Worm (Caenorhabditis elegans) whole organism, L2 larva: ENCODE measurements around the gene H01M10.2.

Experiments
- C34F6.9 ChIP-seq: fragments of 150-350 bp; optimal IDR thresholded peaks from 2 replicates; lab custom pipeline; 2014; ENCODE audit warnings: missing biosample characterization, missing genetic modification characterization
- F13H6.1 ChIP-seq: sonication (generic microtip); optimal IDR thresholded peaks from 2 replicates; lab custom pipeline; 2016; ENCODE audit warnings: missing genetic modification characterization, missing compliant biosample characterization
- R02D3.7 ChIP-seq: fragments of 150-350 bp; optimal IDR thresholded peaks from 2 replicates; lab custom pipeline; 2014; ENCODE audit warnings: missing biosample characterization, missing genetic modification characterization
- ZK546.5 ChIP-seq: sonication (generic microtip); optimal IDR thresholded peaks from 2 replicates; lab custom pipeline; 2017; ENCODE audit warnings: missing biosample characterization, missing genetic modification characterization
- aly-2 ChIP-seq: fragments of 150-350 bp; optimal IDR thresholded peaks from 2 replicates; lab custom pipeline; 2014; ENCODE audit warnings: missing biosample characterization, missing genetic modification characterization
- ama-1 ChIP-seq: fragments of 150-350 bp; optimal IDR thresholded peaks from 2 replicates; lab custom pipeline; 2018; ENCODE audit warnings: inconsistent platforms
- blmp-1 ChIP-seq: sonication (generic microtip); optimal IDR thresholded peaks from 2 replicates; lab custom pipeline; 2017; ENCODE audit warnings: missing genetic modification characterization, mild to moderate bottlenecking, missing compliant biosample characterization, antibody characterized with exemption, moderate library complexity; ENCODE audit not compliant: insufficient read depth
- ceh-82 ChIP-seq: fragments of 150-350 bp; optimal IDR thresholded peaks from 2 replicates; lab custom pipeline; 2014; ENCODE audit warnings: missing biosample characterization, missing genetic modification characterization
- crh-2 ChIP-seq: sonication (generic microtip); optimal IDR thresholded peaks from 2 replicates; lab custom pipeline; 2017; ENCODE audit warnings: missing biosample characterization, missing genetic modification characterization
- dmd-4 ChIP-seq: sonication (generic microtip); optimal IDR thresholded peaks from 2 replicates; lab custom pipeline; 2017; ENCODE audit warnings: missing biosample characterization, missing genetic modification characterization
- egl-27 ChIP-seq: sonication (generic microtip); optimal IDR thresholded peaks from 3 replicates; lab custom pipeline; 2017; ENCODE audit warnings: missing biosample characterization, missing genetic modification reagents, missing genetic modification characterization
- elt-1 ChIP-seq: fragments of 150-350 bp; optimal IDR thresholded peaks from 2 replicates; lab custom pipeline; 2014; ENCODE audit warnings: missing biosample characterization, missing genetic modification characterization
- fos-1 ChIP-seq: fragments of 150-350 bp; optimal IDR thresholded peaks from 2 replicates; lab custom pipeline; 2014; ENCODE audit warnings: missing biosample characterization, missing genetic modification characterization
- gmeb-1 ChIP-seq: fragments of 150-350 bp; optimal IDR thresholded peaks from 2 replicates; lab custom pipeline; 2014; ENCODE audit warnings: missing biosample characterization, missing genetic modification characterization
- lin-11 ChIP-seq: fragments of 150-350 bp; sonication (generic microtip); optimal IDR thresholded peaks from 2 replicates; lab custom pipeline; 2014; ENCODE audit warnings: missing biosample characterization, missing genetic modification characterization, inconsistent platforms, mixed read lengths
- lin-13 ChIP-seq: fragments of 150-350 bp; optimal IDR thresholded peaks from 2 replicates; lab custom pipeline; 2014; ENCODE audit warnings: missing biosample characterization, missing genetic modification reagents, missing genetic modification characterization
- lsy-2 ChIP-seq, 2 experiments: fragments of 150-350 bp in 1 of 2; sonication (generic microtip) in 1 of 2; optimal IDR thresholded peaks; 2 replicates each; lab custom pipeline; 2014 to 2017; ENCODE audit warnings: missing biosample characterization in 2 of 2, missing genetic modification characterization in 2 of 2
- mab-5 ChIP-seq: fragments of 150-350 bp; optimal IDR thresholded peaks from 2 replicates; lab custom pipeline; 2014; ENCODE audit warnings: missing biosample characterization, missing genetic modification characterization
- mbf-1 ChIP-seq: sonication (generic microtip); optimal IDR thresholded peaks from 2 replicates; lab custom pipeline; 2017; ENCODE audit warnings: missing biosample characterization, missing genetic modification characterization
- mdl-1 ChIP-seq, 2 experiments: fragments of 150-350 bp in 1 of 2; sonication (generic microtip) in 1 of 2; optimal IDR thresholded peaks; 2 replicates each; lab custom pipeline; 2017; ENCODE audit warnings: missing biosample characterization in 2 of 2, missing genetic modification characterization in 2 of 2
- nhr-10 ChIP-seq: sonication (generic microtip); optimal IDR thresholded peaks from 2 replicates; lab custom pipeline; 2017; ENCODE audit warnings: missing biosample characterization, missing genetic modification characterization
- nhr-12 ChIP-seq: fragments of 150-350 bp; optimal IDR thresholded peaks from 2 replicates; lab custom pipeline; 2014; ENCODE audit warnings: missing biosample characterization, missing genetic modification characterization
- nhr-129 ChIP-seq: fragments of 150-350 bp; optimal IDR thresholded peaks from 2 replicates; lab custom pipeline; 2014; ENCODE audit warnings: missing biosample characterization, missing genetic modification characterization
- nhr-23 ChIP-seq: fragments of 150-350 bp; optimal IDR thresholded peaks from 2 replicates; lab custom pipeline; 2014; ENCODE audit warnings: missing biosample characterization, missing genetic modification reagents, missing genetic modification characterization
- nhr-237 ChIP-seq: fragments of 150-350 bp; optimal IDR thresholded peaks from 2 replicates; lab custom pipeline; 2014; ENCODE audit warnings: missing biosample characterization, missing genetic modification characterization
- nhr-25 ChIP-seq: fragments of 150-350 bp; sonication (generic microtip); optimal IDR thresholded peaks from 3 replicates; lab custom pipeline; 2014; ENCODE audit warnings: missing biosample characterization, missing genetic modification characterization
- nhr-6 ChIP-seq: fragments of 150-350 bp; optimal IDR thresholded peaks from 2 replicates; lab custom pipeline; 2014; ENCODE audit warnings: missing biosample characterization, missing genetic modification characterization
- peb-1 ChIP-seq: fragments of 150-350 bp; optimal IDR thresholded peaks from 2 replicates; lab custom pipeline; 2014; ENCODE audit warnings: missing biosample characterization, missing genetic modification characterization
- sem-4 ChIP-seq: fragments of 150-350 bp; optimal IDR thresholded peaks from 2 replicates; lab custom pipeline; 2014; ENCODE audit warnings: missing biosample characterization, missing genetic modification reagents, missing genetic modification characterization
- skn-1 ChIP-seq: sonication (generic microtip); optimal IDR thresholded peaks from 2 replicates; lab custom pipeline; 2017; ENCODE audit warnings: missing biosample characterization, missing genetic modification characterization
- sma-3 ChIP-seq: sonication (generic microtip); optimal IDR thresholded peaks from 2 replicates; lab custom pipeline; 2016; ENCODE audit warnings: missing genetic modification reagents, missing genetic modification characterization, missing compliant biosample characterization
- sma-9 ChIP-seq, 2 experiments: fragments of 150-350 bp in 1 of 2; sonication (generic microtip) in 1 of 2; optimal IDR thresholded peaks; 2 replicates each; lab custom pipeline; 2014 to 2016; ENCODE audit warnings: missing genetic modification characterization in 2 of 2, mild to moderate bottlenecking in 1 of 2, missing biosample characterization in 1 of 2, missing compliant biosample characterization in 1 of 2, missing genetic modification reagents in 1 of 2, moderate library complexity in 1 of 2
- snpc-4 ChIP-seq: fragments of 150-350 bp; optimal IDR thresholded peaks from 2 replicates; lab custom pipeline; 2014; ENCODE audit warnings: missing biosample characterization, missing genetic modification characterization
- unc-39 ChIP-seq: fragments of 150-350 bp; optimal IDR thresholded peaks from 2 replicates; lab custom pipeline; 2014; ENCODE audit warnings: missing biosample characterization, missing genetic modification characterization
- unc-55 ChIP-seq: fragments of 150-350 bp; sonication (generic microtip); optimal IDR thresholded peaks from 3 replicates; lab custom pipeline; 2014; ENCODE audit warnings: missing biosample characterization, missing genetic modification reagents, missing genetic modification characterization
- zag-1 ChIP-seq: fragments of 150-350 bp; optimal IDR thresholded peaks from 2 replicates; lab custom pipeline; 2014; ENCODE audit warnings: missing biosample characterization, missing genetic modification characterization
- ztf-1 ChIP-seq: fragments of 200-800 bp; sonication (Bioruptor generic); conservative IDR thresholded peaks from 2 replicates; pipeline ENCODE4 v1.3.6; 2022; ENCODE audit warnings: missing genetic modification characterization, missing compliant biosample characterization

The H01M10.2 gene

DNA sequence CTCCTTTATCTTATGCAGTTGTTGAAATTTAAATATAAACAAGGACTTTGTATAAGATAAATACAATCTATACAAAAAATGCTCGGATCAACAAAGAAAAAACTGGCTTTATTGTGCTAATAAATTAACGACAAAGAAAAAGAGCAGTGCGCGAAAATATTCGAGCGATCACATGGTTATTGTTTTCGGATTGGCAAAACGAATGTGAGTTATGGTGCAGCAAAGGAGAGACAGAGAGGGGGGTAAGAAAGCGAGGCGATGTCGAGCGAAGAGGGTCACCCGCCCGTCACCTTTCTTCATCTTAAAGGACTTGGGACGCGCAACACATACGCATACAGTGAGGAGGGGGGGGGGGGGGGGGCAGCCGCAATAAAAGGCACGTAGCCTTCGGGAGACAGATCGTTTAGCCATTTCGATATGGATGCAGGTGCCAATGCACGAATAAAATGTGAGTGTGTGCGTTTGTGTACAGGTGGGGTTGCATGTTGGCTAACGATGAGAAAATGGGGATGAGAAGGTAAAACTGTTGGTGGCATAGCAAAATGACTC, 2.3 kb downstream of the H01M10.2 start:
- TF ChIP-seq nhr-25 (tag; lab: Kevin White, UChicago) (peak; percentile 24), aly-2 (no peak), dmd-4 (tag; lab: Kevin White, UChicago) (no peak), unc-55 (GFP tag; lab: Kevin White, UChicago) (no peak)

DNA sequence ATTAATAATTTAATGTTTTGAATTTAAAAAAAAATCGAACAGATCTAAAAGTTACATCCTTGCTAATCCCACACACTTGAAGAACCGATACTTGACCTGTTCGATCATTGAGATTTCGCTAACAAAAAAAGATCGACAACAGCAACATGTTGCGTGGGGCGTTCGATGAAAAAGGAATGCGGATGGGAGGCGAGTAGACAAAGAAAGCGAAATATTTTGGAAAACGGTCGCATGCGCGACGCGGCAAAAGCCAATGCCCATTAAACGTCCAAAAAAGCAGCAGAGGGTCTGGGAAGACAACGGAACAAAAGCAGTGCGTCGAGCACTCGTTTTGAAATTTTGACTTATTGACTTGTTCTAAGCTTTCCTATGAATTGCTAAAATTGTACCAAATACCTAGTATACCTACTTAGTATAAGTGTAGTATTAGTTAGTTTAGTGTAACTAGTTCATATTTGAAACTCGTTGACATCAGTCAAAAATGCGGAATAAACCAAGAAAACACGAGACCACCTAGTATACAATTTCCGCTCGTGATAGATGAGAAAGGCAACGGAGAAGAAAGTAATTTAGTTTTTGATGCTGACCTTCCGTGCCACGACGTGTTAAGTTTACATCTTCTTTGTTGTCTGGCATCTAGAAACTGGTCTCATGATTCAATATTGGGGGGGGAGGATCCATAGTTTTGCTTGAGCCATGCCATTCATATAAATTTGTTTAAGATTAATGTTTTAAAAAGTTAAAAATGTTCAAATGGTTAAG, 3.5 kb downstream of the H01M10.2 start:
- TF ChIP-seq sma-3, result peak; percentile 13
- TF ChIP-seq mab-5 (tag; lab: Kevin White, UChicago), result no peak
- no peak for TF ChIP-seq egl-27 (tag; lab: Kevin White, UChicago)
- TF ChIP-seq crh-2 (tag; lab: Kevin White, UChicago), result peak; percentile 33
- TF ChIP-seq sma-9 (GFP tag; optimal IDR thresholded peaks at IDR 0.05; lab: Kevin White, UChicago), result peak; percentile 40
- no peak for TF ChIP-seq sma-9 (tag; optimal IDR thresholded peaks at IDR 0.05; lab: Kevin White, UChicago)
- no peak for TF ChIP-seq F13H6.1 (tag; lab: Kevin White, UChicago)
- peak; percentile 66 for TF ChIP-seq nhr-25 (tag; lab: Kevin White, UChicago)
- no peak for TF ChIP-seq fos-1
- peak; percentile 44 for TF ChIP-seq nhr-129
- no peak for TF ChIP-seq nhr-23
- TF ChIP-seq blmp-1 (tag; lab: Kevin White, UChicago), result peak; percentile 39
- TF ChIP-seq, all 48 proteins: peak for 6

DNA sequence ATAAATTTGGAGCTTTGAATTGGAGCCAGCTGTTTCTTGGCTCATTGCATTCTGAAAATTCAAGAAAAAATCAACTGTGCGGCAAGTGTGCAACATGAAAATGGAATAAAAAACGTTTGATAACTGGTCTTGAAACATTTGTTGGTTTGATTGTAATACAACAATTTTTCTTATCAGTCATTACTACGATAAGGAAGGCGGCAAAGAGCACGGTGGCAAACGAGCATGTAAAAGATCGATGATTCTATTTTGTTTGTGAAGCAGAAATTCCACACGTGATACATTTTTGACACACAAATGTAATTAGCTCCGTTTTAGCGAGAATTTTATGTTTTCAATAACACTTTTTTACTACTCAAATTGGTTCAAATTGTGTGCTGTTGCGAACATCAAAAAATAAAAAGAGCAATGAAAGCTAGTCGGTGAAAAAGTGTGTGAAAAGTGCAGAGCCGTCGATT, 5.0 kb downstream of the H01M10.2 start, which contains the start of gene H01M10.1:
Gene H01M10.1 (minus strand): TSS at position 51 of the 458 bp plus-strand sequence.
- TF ChIP-seq C34F6.9 (tag; lab: Kevin White, UChicago) (no peak), gmeb-1 (tag; lab: Kevin White, UChicago) (peak; percentile 45), nhr-6 (no peak), skn-1 (tag; lab: Kevin White, UChicago) (no peak), mdl-1 (tag; optimal IDR thresholded peaks at IDR 0.05; lab: Kevin White, UChicago) (no peak), lin-11 (tag; lab: Kevin White, UChicago) (no peak), egl-27 (tag; lab: Kevin White, UChicago) (no peak), nhr-23 (no peak), elt-1 (no peak), crh-2 (tag; lab: Kevin White, UChicago) (peak; percentile 66), sma-9 (GFP tag; optimal IDR thresholded peaks at IDR 0.05; lab: Kevin White, UChicago) (peak; percentile 66), sma-9 (tag; optimal IDR thresholded peaks at IDR 0.05; lab: Kevin White, UChicago) (no peak), mbf-1 (tag; lab: Kevin White, UChicago) (no peak), F13H6.1 (tag; lab: Kevin White, UChicago) (peak; percentile 21), ztf-1 (GFP tag; lab: Robert Waterston, UW) (no peak), ceh-82 (no peak), nhr-10 (tag; lab: Kevin White, UChicago) (no peak), ZK546.5 (tag; lab: Kevin White, UChicago) (no peak), zag-1 (tag; lab: Kevin White, UChicago) (no peak), fos-1 (peak; percentile 76)

DNA sequence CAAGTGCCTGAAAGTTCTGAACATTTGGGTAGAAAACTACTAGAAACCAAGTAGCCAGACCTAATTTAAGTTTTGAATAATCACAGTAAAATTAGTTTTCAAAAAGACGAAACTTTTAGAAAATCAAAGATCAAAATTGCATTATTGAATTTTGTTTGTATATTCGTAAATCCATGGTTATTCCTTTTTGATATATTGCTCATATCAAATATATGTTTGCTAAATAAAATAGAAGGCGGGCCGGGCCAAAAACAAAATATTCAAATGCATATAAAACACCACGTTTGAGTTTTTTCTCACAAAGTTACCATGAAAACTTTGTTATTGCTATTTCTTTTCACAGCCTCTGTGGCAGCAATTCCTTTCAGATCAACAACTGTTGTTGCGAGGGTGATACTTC, 8.1 kb downstream of the H01M10.2 start, which contains the start of gene ttr-42:
Gene ttr-42 (plus strand): TSS at position 301 of the 400 bp plus-strand sequence.
- TF ChIP-seq aly-2, result no peak
- no peak for TF ChIP-seq lin-13 (GFP tag; lab: Kevin White, UChicago)
- TF ChIP-seq unc-55 (GFP tag; lab: Kevin White, UChicago), result no peak
- no peak for TF ChIP-seq snpc-4 (tag; lab: Kevin White, UChicago)
- no peak for TF ChIP-seq mdl-1 (tag; optimal IDR thresholded peaks at IDR 0.05; lab: Kevin White, UChicago)
- no peak for TF ChIP-seq mbf-1 (tag; lab: Kevin White, UChicago)
- TF ChIP-seq nhr-25 (tag; lab: Kevin White, UChicago), result no peak
- TF ChIP-seq unc-39, result no peak

DNA sequence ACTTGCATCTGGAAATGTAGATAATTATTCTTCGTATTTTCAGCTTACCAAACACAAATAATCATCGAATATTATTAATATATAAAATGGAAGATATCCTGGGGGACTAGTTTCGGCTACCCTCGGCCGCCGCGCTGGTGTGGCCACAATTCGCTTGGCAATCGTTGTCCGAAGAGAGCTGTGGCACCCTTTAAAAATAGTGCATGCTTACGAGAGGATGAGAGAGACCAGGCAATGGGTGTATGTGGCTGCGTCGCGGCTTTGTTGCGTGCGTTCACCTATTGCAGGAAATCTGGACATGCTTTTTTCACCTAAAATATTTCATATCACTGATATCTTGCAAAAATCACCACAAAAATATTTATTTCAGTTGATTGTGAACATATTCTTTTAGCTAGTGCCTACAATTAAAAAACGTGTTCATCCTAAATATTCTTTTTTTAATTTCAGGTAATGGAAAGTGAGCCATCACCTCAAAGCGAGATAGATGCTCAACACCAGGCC, 12.9 kb downstream of the H01M10.2 start, which contains the start of the genes ccd-5 and F52H2.1:
Gene ccd-5 (minus strand): TSS at position 8 of the 504 bp plus-strand sequence.
Gene F52H2.1 (plus strand): TSS at position 454 of the 504 bp plus-strand sequence.
- TF ChIP-seq ceh-82, result no peak
- TF ChIP-seq fos-1, result no peak
- no peak for TF ChIP-seq ama-1 (lab: Kevin White, UChicago)
- no peak for TF ChIP-seq blmp-1 (tag; lab: Kevin White, UChicago)
- no peak for TF ChIP-seq peb-1
- TF ChIP-seq F13H6.1 (tag; lab: Kevin White, UChicago), result no peak
- TF ChIP-seq lsy-2 (tag; optimal IDR thresholded peaks at IDR 0.05; lab: Kevin White, UChicago), result peak in 1 of 2 experiments; percentile 24
- TF ChIP-seq ztf-1 (GFP tag; lab: Robert Waterston, UW), result no peak
- no peak for TF ChIP-seq zag-1 (tag; lab: Kevin White, UChicago)
- TF ChIP-seq mdl-1 (tag; optimal IDR thresholded peaks at IDR 0.05; lab: Kevin White, UChicago), result no peak
- TF ChIP-seq nhr-25 (tag; lab: Kevin White, UChicago), result no peak
- no peak for TF ChIP-seq crh-2 (tag; lab: Kevin White, UChicago)
- TF ChIP-seq nhr-12, result no peak
- peak; percentile 25 for TF ChIP-seq C34F6.9 (tag; lab: Kevin White, UChicago)
- TF ChIP-seq R02D3.7, result no peak
- no peak for TF ChIP-seq unc-39
- peak; percentile 18 for TF ChIP-seq nhr-129
- TF ChIP-seq sem-4 (tag; lab: Kevin White, UChicago), result no peak
- peak; percentile 59 for TF ChIP-seq unc-55 (GFP tag; lab: Kevin White, UChicago)
- no peak for TF ChIP-seq dmd-4 (tag; lab: Kevin White, UChicago)
- TF ChIP-seq sma-9 (GFP tag; optimal IDR thresholded peaks at IDR 0.05; lab: Kevin White, UChicago), result peak; percentile 23
- no peak for TF ChIP-seq sma-9 (tag; optimal IDR thresholded peaks at IDR 0.05; lab: Kevin White, UChicago)
- TF ChIP-seq nhr-237, result no peak
